Worm (Caenorhabditis elegans) whole organism, midembryonic: ENCODE results near the gene M03A1.8.

Experiments
- T22C8.4 ChIP-seq: fragments of 200-800 bp; sonication (Bioruptor generic); IDR thresholded peaks from 2 replicates; pipeline ENCODE4 v1.3.6; 2022; ENCODE audit warnings: missing genetic modification characterization, missing compliant biosample characterization
- cog-1 ChIP-seq: sonication (generic microtip); optimal IDR thresholded peaks from 2 replicates; lab custom pipeline; 2016; ENCODE audit warnings: missing genetic modification characterization, missing compliant biosample characterization
- flt-1 ChIP-seq: fragments of 200-800 bp; sonication (Bioruptor generic); IDR thresholded peaks from 2 replicates; pipeline ENCODE4 v1.3.6; 2022; ENCODE audit warnings: missing genetic modification characterization, missing compliant biosample characterization
- klf-2 ChIP-seq: fragments of 200-800 bp; sonication (Bioruptor generic); conservative IDR thresholded peaks from 2 replicates; pipeline ENCODE4 v1.3.6; 2022; ENCODE audit warnings: missing genetic modification reagents, missing genetic modification characterization, missing compliant biosample characterization
- med-1 ChIP-seq: sonication (generic microtip); optimal IDR thresholded peaks from 2 replicates; lab custom pipeline; 2017; ENCODE audit warnings: missing genetic modification characterization, mild to moderate bottlenecking, missing compliant biosample characterization, antibody characterized with exemption, missing genetic modification reagents; ENCODE audit not compliant: insufficient read depth
- ref-1 ChIP-seq: fragments of 200-800 bp; sonication (Bioruptor generic); conservative IDR thresholded peaks from 2 replicates; pipeline ENCODE4 v1.3.6; 2022; ENCODE audit warnings: missing genetic modification reagents, missing genetic modification characterization, missing compliant biosample characterization
- tab-1 ChIP-seq: fragments of 200-800 bp; sonication (Bioruptor generic); IDR thresholded peaks from 2 replicates; pipeline ENCODE4 v1.3.6; 2022; ENCODE audit warnings: missing genetic modification characterization, missing compliant biosample characterization
- ztf-23 ChIP-seq: fragments of 200-800 bp; sonication (Bioruptor generic); IDR thresholded peaks from 2 replicates; pipeline ENCODE4 v1.3.6; 2022; ENCODE audit warnings: missing genetic modification reagents, missing genetic modification characterization, missing compliant biosample characterization
- ztf-29 ChIP-seq: fragments of 200-800 bp; sonication (Bioruptor generic); IDR thresholded peaks from 2 replicates; pipeline ENCODE4 v1.3.6; 2022; ENCODE audit warnings: missing genetic modification reagents, missing genetic modification characterization, missing compliant biosample characterization

M03A1.8 gene

DNA sequence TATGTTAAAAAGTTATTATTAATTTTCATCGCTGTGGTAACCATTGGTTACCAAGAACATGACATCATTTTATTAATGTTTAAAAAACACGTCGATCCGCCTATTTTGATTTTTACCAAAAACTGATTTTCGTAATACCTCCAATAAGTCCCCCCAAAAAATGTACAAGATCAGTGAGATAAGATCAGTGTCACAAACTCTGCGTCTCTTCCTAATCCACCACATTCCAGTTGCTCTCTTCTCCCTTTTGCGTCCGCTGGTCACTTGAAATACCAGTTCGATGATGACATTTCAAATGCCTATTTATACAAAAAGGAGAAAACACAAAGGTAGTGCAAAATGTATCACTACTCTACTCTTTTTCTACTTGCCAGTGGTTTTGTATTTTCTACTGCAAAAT is at the start of gene M03A1.8:
Gene M03A1.8 (plus strand): TSS at position 269 of the 400 bp plus-strand sequence.
- no peak for TF ChIP-seq T22C8.4 (GFP tag; lab: Robert Waterston, UW)
- no peak for TF ChIP-seq ztf-23 (GFP tag; lab: Robert Waterston, UW)
- TF ChIP-seq ztf-29 (GFP tag; lab: Robert Waterston, UW), result no peak
- no peak for TF ChIP-seq tab-1 (GFP tag; lab: Robert Waterston, UW)
- no peak for TF ChIP-seq ref-1
- no peak for TF ChIP-seq med-1 (GFP tag; lab: Kevin White, UChicago)

DNA sequence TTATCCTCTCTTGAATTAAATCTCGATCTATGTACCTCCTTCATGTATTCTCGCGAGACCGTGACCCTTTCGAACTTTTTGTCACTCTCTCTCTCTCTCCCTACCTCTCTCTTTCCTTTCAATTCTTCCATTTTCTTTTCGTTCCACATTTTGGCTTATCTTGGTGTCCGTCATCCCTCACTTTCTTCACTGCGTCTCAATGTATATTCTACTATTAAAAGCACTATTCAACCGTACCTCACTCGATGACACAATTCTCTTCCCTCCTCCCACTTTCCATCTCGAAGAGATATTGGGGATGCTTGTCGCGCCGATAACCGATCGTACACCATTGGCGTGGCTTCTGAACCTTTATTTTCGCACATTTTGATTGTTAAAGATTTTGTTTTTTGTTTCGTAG is 49.5 kb upstream of the M03A1.8 start:
- TF ChIP-seq tab-1 (GFP tag; lab: Robert Waterston, UW) (no peak), ztf-23 (GFP tag; lab: Robert Waterston, UW) (no peak), ref-1 (no peak), cog-1 (tag; lab: Kevin White, UChicago) (no peak), T22C8.4 (GFP tag; lab: Robert Waterston, UW) (no peak), med-1 (GFP tag; lab: Kevin White, UChicago) (no peak), ztf-29 (GFP tag; lab: Robert Waterston, UW) (no peak), klf-2 (GFP tag; lab: Robert Waterston, UW) (no peak), flt-1 (no peak)

ce11 chrII:4511911-4512310 is 48.2 kb upstream of the M03A1.8 start, which contains the start of gene cyp-23A1:
Gene cyp-23A1 (plus strand): TSS chrII:4512211.
- TF ChIP-seq klf-2 (GFP tag; lab: Robert Waterston, UW) (no peak), ztf-29 (GFP tag; lab: Robert Waterston, UW) (no peak), tab-1 (GFP tag; lab: Robert Waterston, UW) (no peak), T22C8.4 (GFP tag; lab: Robert Waterston, UW) (no peak), ref-1 (no peak), ztf-23 (GFP tag; lab: Robert Waterston, UW) (no peak), cog-1 (tag; lab: Kevin White, UChicago) (no peak), flt-1 (no peak), med-1 (GFP tag; lab: Kevin White, UChicago) (no peak)

- TF ChIP-seq klf-2 (GFP tag; lab: Robert Waterston, UW) (no peak), flt-1 (0 out of 2 replicates have a peak, but pooled peaks have one; percentile 13)
Measured at ce11 chrII:4516291-4516690, 43.8 kb upstream of the M03A1.8 start.

ce11 chrII:4517254-4517653 is 42.9 kb upstream of the M03A1.8 start:
- TF ChIP-seq ztf-23 (GFP tag; lab: Robert Waterston, UW) (no peak), flt-1 (no peak), tab-1 (GFP tag; lab: Robert Waterston, UW) (no peak), klf-2 (GFP tag; lab: Robert Waterston, UW) (no peak), ref-1 (no peak), med-1 (GFP tag; lab: Kevin White, UChicago) (no peak), T22C8.4 (GFP tag; lab: Robert Waterston, UW) (no peak), ztf-29 (GFP tag; lab: Robert Waterston, UW) (no peak), cog-1 (tag; lab: Kevin White, UChicago) (no peak)

ce11 chrII:4518300-4518907 is 41.7 kb upstream of the M03A1.8 start, which contains the start of gene hlh-1:
Gene hlh-1 (plus strand): TSS chrII:4518574.
- TF ChIP-seq tab-1 (GFP tag; lab: Robert Waterston, UW), result no peak
- 0 out of 2 replicates have a peak, but pooled peaks have one; percentile 16 for TF ChIP-seq flt-1

ce11 chrII:4519976-4520594 is 40.1 kb upstream of the M03A1.8 start:
- TF ChIP-seq ztf-23 (GFP tag; lab: Robert Waterston, UW) (no peak), cog-1 (tag; lab: Kevin White, UChicago) (no peak), flt-1 (no peak), T22C8.4 (GFP tag; lab: Robert Waterston, UW) (no peak), ref-1 (no peak), klf-2 (GFP tag; lab: Robert Waterston, UW) (no peak), med-1 (GFP tag; lab: Kevin White, UChicago) (no peak), ztf-29 (GFP tag; lab: Robert Waterston, UW) (no peak), tab-1 (GFP tag; lab: Robert Waterston, UW) (no peak)

DNA sequence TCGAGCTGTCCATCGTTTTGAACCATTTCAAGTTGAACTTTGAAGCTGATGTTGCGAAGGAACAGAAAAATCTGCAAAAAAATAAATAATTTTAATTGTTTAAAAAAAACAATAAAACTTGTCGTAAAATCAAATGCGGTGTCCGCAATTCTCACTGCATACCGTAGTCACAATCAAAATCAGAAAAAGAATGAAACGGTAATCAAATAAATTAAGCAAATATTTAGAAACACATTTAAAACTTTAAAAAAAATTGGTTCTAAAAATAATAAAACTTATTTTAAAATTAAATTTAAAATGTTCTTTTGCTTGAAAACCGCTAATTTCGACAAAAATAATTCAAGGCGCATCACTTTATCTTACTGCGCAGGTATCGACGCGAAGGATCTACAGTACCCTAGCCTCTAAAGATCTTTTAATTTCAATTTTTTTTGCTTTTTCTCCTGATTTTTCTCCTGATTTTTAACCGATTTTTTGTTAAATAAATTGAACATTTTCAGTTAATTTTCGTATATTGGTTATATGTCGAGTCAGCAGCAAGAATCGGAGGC is 36.9 kb upstream of the M03A1.8 start, which contains the start of the genes B0304.4 and B0304.2:
Gene B0304.4 (minus strand): TSS at position 101 of the 551 bp plus-strand sequence.
Gene B0304.2 (plus strand): TSS at position 501 of the 551 bp plus-strand sequence.
- no peak for TF ChIP-seq med-1 (GFP tag; lab: Kevin White, UChicago)
- no peak for TF ChIP-seq T22C8.4 (GFP tag; lab: Robert Waterston, UW)
- TF ChIP-seq flt-1, result no peak

ce11 chrII:4525185-4525584 is 35.0 kb upstream of the M03A1.8 start:
- TF ChIP-seq med-1 (GFP tag; lab: Kevin White, UChicago) (no peak), ztf-23 (GFP tag; lab: Robert Waterston, UW) (no peak), ztf-29 (GFP tag; lab: Robert Waterston, UW) (no peak), klf-2 (GFP tag; lab: Robert Waterston, UW) (no peak), T22C8.4 (GFP tag; lab: Robert Waterston, UW) (no peak), flt-1 (no peak), cog-1 (tag; lab: Kevin White, UChicago) (no peak), ref-1 (no peak), tab-1 (GFP tag; lab: Robert Waterston, UW) (no peak)
